Fruit fly (Drosophila melanogaster) whole organism, embryonic: ENCODE measurements around the gene Hn.

Source experiments
- Ada2b ChIP-seq: fragments of 200-800 bp; sonication (Bioruptor generic); IDR thresholded peaks from 2 replicates; pipeline ENCODE4 v1.3.6; 2022; ENCODE audit warnings: missing biosample characterization, missing genetic modification characterization
- Adf1 ChIP-seq: fragments of 200-800 bp; sonication (Bioruptor generic); IDR thresholded peaks from 2 replicates; pipeline ENCODE4 v1.3.6; 2022; ENCODE audit warnings: missing biosample characterization, missing genetic modification characterization
- Asciz ChIP-seq: fragments of 200-800 bp; sonication (Bioruptor generic); optimal IDR thresholded peaks from 2 replicates; lab custom pipeline; 2017; ENCODE audit warnings: missing biosample characterization, mild to moderate bottlenecking, missing genetic modification characterization, missing genetic modification reagents
- BEAF-32 ChIP-seq: fragments of 200-800 bp; sonication (Bioruptor generic); optimal IDR thresholded peaks from 3 replicates; lab custom pipeline; 2017; ENCODE audit warnings: missing biosample characterization, missing genetic modification characterization, mild to moderate bottlenecking, moderate library complexity, missing genetic modification reagents
- Bgb ChIP-seq: fragments of 200-800 bp; sonication (Bioruptor generic); IDR thresholded peaks from 2 replicates; pipeline ENCODE4 v1.3.6; 2022; ENCODE audit warnings: missing biosample characterization, missing genetic modification characterization; ENCODE audit not compliant: partially characterized antibody
- CG10274 ChIP-seq: fragments of 200-800 bp; sonication (Bioruptor generic); optimal IDR thresholded peaks from 3 replicates; lab custom pipeline; 2017; ENCODE audit warnings: missing biosample characterization, mild to moderate bottlenecking, missing genetic modification characterization
- CG17328 ChIP-seq: fragments of 200-800 bp; sonication (Bioruptor generic); IDR thresholded peaks from 2 replicates; pipeline ENCODE4 v1.3.6; 2022; ENCODE audit warnings: missing biosample characterization, missing genetic modification characterization
- CG17385 ChIP-seq: fragments of 200-800 bp; sonication (Bioruptor generic); optimal IDR thresholded peaks from 3 replicates; lab custom pipeline; 2018; ENCODE audit warnings: missing biosample characterization, mild to moderate bottlenecking, missing genetic modification characterization
- CG17912 ChIP-seq: fragments of 200-800 bp; sonication (Bioruptor generic); optimal IDR thresholded peaks from 2 replicates; lab custom pipeline; 2018; ENCODE audit warnings: missing biosample characterization, mild to moderate bottlenecking, missing genetic modification characterization
- CG2129 ChIP-seq: fragments of 200-800 bp; sonication (Bioruptor generic); IDR thresholded peaks from 2 replicates; pipeline ENCODE4 v1.3.6; 2022; ENCODE audit warnings: missing biosample characterization, missing genetic modification characterization; ENCODE audit not compliant: partially characterized antibody
- CG33213 ChIP-seq: fragments of 200-800 bp; sonication (Bioruptor generic); optimal IDR thresholded peaks from 3 replicates; lab custom pipeline; 2016; ENCODE audit warnings: missing biosample characterization, missing genetic modification characterization
- CG7372 ChIP-seq: fragments of 200-800 bp; sonication (Bioruptor generic); IDR thresholded peaks from 2 replicates; pipeline ENCODE4 v1.3.6; 2022; ENCODE audit warnings: missing biosample characterization, missing genetic modification characterization
- Camta ChIP-seq: fragments of 200-800 bp; sonication (Bioruptor generic); optimal IDR thresholded peaks from 2 replicates; lab custom pipeline; 2016; ENCODE audit warnings: missing biosample characterization, missing genetic modification characterization
- Deaf1 ChIP-seq: fragments of 200-800 bp; optimal IDR thresholded peaks from 3 replicates; lab custom pipeline; 2019; ENCODE audit warnings: missing biosample characterization, mild to moderate bottlenecking, missing genetic modification characterization, moderate library complexity
- Fer1 ChIP-seq: fragments of 200-800 bp; sonication (Bioruptor generic); optimal IDR thresholded peaks from 2 replicates; lab custom pipeline; 2017; ENCODE audit warnings: missing biosample characterization, mild to moderate bottlenecking, missing genetic modification characterization
- Gug ChIP-seq: fragments of 200-800 bp; sonication (Bioruptor generic); IDR thresholded peaks from 4 replicates; pipeline ENCODE4 v1.3.6; 2022; ENCODE audit warnings: missing biosample characterization, missing genetic modification characterization
- HmgD ChIP-seq: fragments of 200-800 bp; sonication (Bioruptor generic); optimal IDR thresholded peaks from 3 replicates; lab custom pipeline; 2016; ENCODE audit warnings: missing biosample characterization, missing genetic modification characterization
- HmgZ ChIP-seq: fragments of 200-800 bp; sonication (Bioruptor generic); optimal IDR thresholded peaks from 2 replicates; lab custom pipeline; 2018; ENCODE audit warnings: missing biosample characterization, mild to moderate bottlenecking, missing genetic modification characterization
- Hmr ChIP-seq: fragments of 200-800 bp; sonication (Bioruptor generic); optimal IDR thresholded peaks from 3 replicates; lab custom pipeline; 2017; ENCODE audit warnings: mild to moderate bottlenecking, missing biosample characterization, missing genetic modification reagents, missing genetic modification characterization
- Jarid2 ChIP-seq: fragments of 200-800 bp; sonication (Bioruptor generic); optimal IDR thresholded peaks from 3 replicates; lab custom pipeline; 2017; ENCODE audit warnings: mild to moderate bottlenecking, missing biosample characterization, missing genetic modification reagents, missing genetic modification characterization
- Max ChIP-seq: fragments of 200-800 bp; sonication (Bioruptor generic); optimal IDR thresholded peaks from 2 replicates; lab custom pipeline; 2016; ENCODE audit warnings: missing biosample characterization, mild to moderate bottlenecking, missing genetic modification characterization
- Med ChIP-seq: fragments of 200-800 bp; sonication (Bioruptor generic); peaks from one replicate; lab custom pipeline; 2016; ENCODE audit warnings: missing biosample characterization, missing genetic modification characterization, mild to moderate bottlenecking, inconsistent platforms, moderate library complexity
- NFAT ChIP-seq: fragments of 200-800 bp; sonication (Bioruptor generic); IDR thresholded peaks from 2 replicates; pipeline ENCODE4 v1.3.6; 2022; ENCODE audit warnings: missing biosample characterization, missing genetic modification characterization
- PHDP ChIP-seq: fragments of 200-800 bp; sonication (Bioruptor generic); optimal IDR thresholded peaks from 3 replicates; lab custom pipeline; 2018; ENCODE audit warnings: missing biosample characterization, mild to moderate bottlenecking, missing genetic modification characterization, moderate library complexity
- Trl ChIP-seq, 3 experiments: fragments of >200 bp in 2 of 3; fragments of 200-800 bp in 1 of 3; sonication (Bioruptor generic) in 1 of 3; optimal IDR thresholded peaks; 2 replicates in 1 of 3; 3 replicates in 2 of 3; lab custom pipeline; 2016 to 2017; ENCODE audit warnings: missing biosample characterization in 1 of 3, missing genetic modification characterization in 1 of 3
- Xrp1 ChIP-seq: fragments of 200-800 bp; sonication (Bioruptor generic); IDR thresholded peaks from 2 replicates; pipeline ENCODE4 v1.3.6; 2022; ENCODE audit warnings: missing biosample characterization, missing genetic modification characterization
- az2 ChIP-seq: fragments of 200-800 bp; sonication (Bioruptor generic); optimal IDR thresholded peaks from 3 replicates; lab custom pipeline; 2016; ENCODE audit warnings: missing biosample characterization, missing genetic modification characterization
- disco-r ChIP-seq: fragments of 200-800 bp; sonication (Bioruptor generic); optimal IDR thresholded peaks from 2 replicates; lab custom pipeline; 2016; ENCODE audit warnings: missing biosample characterization, missing genetic modification characterization
- emc ChIP-seq: fragments of 200-800 bp; sonication (Bioruptor generic); optimal IDR thresholded peaks from 2 replicates; lab custom pipeline; 2016; ENCODE audit warnings: missing biosample characterization, missing genetic modification characterization
- ems ChIP-seq: fragments of 200-800 bp; sonication (Bioruptor generic); optimal IDR thresholded peaks from 3 replicates; lab custom pipeline; 2016; ENCODE audit warnings: missing biosample characterization, missing genetic modification characterization
- eve ChIP-seq, 2 experiments: fragments of >200 bp; optimal IDR thresholded peaks; 2 replicates each; lab custom pipeline; 2017; ENCODE audit warnings: missing biosample characterization in 2 of 2, missing genetic modification characterization in 2 of 2
- grau ChIP-seq: fragments of 200-800 bp; optimal IDR thresholded peaks from 3 replicates; lab custom pipeline; 2019; ENCODE audit warnings: missing biosample characterization, mild to moderate bottlenecking, missing genetic modification characterization, moderate library complexity
- gsb-n ChIP-seq: fragments of 200-800 bp; sonication (Bioruptor generic); optimal IDR thresholded peaks from 3 replicates; lab custom pipeline; 2018; ENCODE audit warnings: missing biosample characterization, mild to moderate bottlenecking, missing genetic modification characterization
- gt ChIP-seq: fragments of 200-800 bp; sonication (Bioruptor generic); IDR thresholded peaks from 2 replicates; pipeline ENCODE4 v1.3.6; 2022; ENCODE audit warnings: missing biosample characterization, missing genetic modification characterization
- h ChIP-seq: fragments of >200 bp; optimal IDR thresholded peaks from 2 replicates; lab custom pipeline; 2017
- hth ChIP-seq: fragments of >200 bp; optimal IDR thresholded peaks from 2 replicates; lab custom pipeline; 2017; ENCODE audit warnings: inconsistent platforms
- lab ChIP-seq: fragments of 200-800 bp; sonication (Bioruptor generic); optimal IDR thresholded peaks from 3 replicates; lab custom pipeline; 2017; ENCODE audit warnings: missing biosample characterization, missing genetic modification characterization, mild to moderate bottlenecking, moderate library complexity, missing genetic modification reagents
- lilli ChIP-seq: fragments of 200-800 bp; sonication (Bioruptor generic); optimal IDR thresholded peaks from 3 replicates; lab custom pipeline; 2016; ENCODE audit warnings: missing biosample characterization, missing genetic modification characterization
- lov ChIP-seq, 2 experiments: fragments of 200-800 bp in 1 of 2; fragments of >200 bp in 1 of 2; sonication (Bioruptor generic) in 1 of 2; IDR thresholded peaks in 1 of 2; optimal IDR thresholded peaks in 1 of 2; 2 replicates in 1 of 2; 3 replicates in 1 of 2; pipeline versions ENCODE4 v1.3.6 to Lab custom; 2017 to 2022; ENCODE audit warnings: missing biosample characterization in 1 of 2, missing genetic modification characterization in 1 of 2
- pfk ChIP-seq: fragments of 200-800 bp; sonication (Bioruptor generic); optimal IDR thresholded peaks from 2 replicates; lab custom pipeline; 2018; ENCODE audit warnings: missing biosample characterization, mild to moderate bottlenecking, missing genetic modification characterization, moderate library complexity
- phol ChIP-seq: fragments of 200-800 bp; sonication (Bioruptor generic); optimal IDR thresholded peaks from 3 replicates; lab custom pipeline; 2018; ENCODE audit warnings: missing biosample characterization, mild to moderate bottlenecking, missing genetic modification characterization, moderate library complexity
- row ChIP-seq: fragments of 200-800 bp; sonication (Bioruptor generic); IDR thresholded peaks from 3 replicates; pipeline ENCODE4 v1.3.6; 2022; ENCODE audit warnings: missing biosample characterization, missing genetic modification characterization
- seq ChIP-seq: fragments of 200-800 bp; sonication (Bioruptor generic); IDR thresholded peaks from 2 replicates; pipeline ENCODE4 v1.3.6; 2022; ENCODE audit warnings: missing biosample characterization, missing genetic modification characterization
- slbo ChIP-seq: fragments of 200-800 bp; sonication (Bioruptor generic); IDR thresholded peaks from 2 replicates; pipeline ENCODE4 v1.3.6; 2022; ENCODE audit warnings: missing biosample characterization, missing genetic modification characterization
- sug ChIP-seq: fragments of 200-800 bp; optimal IDR thresholded peaks from 2 replicates; lab custom pipeline; 2019; ENCODE audit warnings: missing biosample characterization, mild to moderate bottlenecking, missing genetic modification characterization, moderate library complexity
- tap ChIP-seq: fragments of 200-800 bp; optimal IDR thresholded peaks from 3 replicates; lab custom pipeline; 2019; ENCODE audit warnings: missing biosample characterization, mild to moderate bottlenecking, missing genetic modification characterization, moderate library complexity
- tna ChIP-seq: fragments of 200-800 bp; sonication (Bioruptor generic); IDR thresholded peaks from 2 replicates; pipeline ENCODE4 v1.3.6; 2022; ENCODE audit warnings: missing biosample characterization, missing genetic modification characterization; ENCODE audit not compliant: partially characterized antibody
- vnd ChIP-seq: fragments of 200-800 bp; sonication (Bioruptor generic); IDR thresholded peaks from 3 replicates; pipeline ENCODE4 v1.3.6; 2022; ENCODE audit warnings: missing biosample characterization, missing genetic modification characterization; ENCODE audit not compliant: partially characterized antibody

Hn gene

dm6 chr3L:7809289-7810099 is 49.2 kb downstream of the Hn start, which contains the start of gene CG32369 (continued):
- TF ChIP-seq seq (GFP tag; lab: Robert Waterston, UW) = peak; percentile 70
- no peak for TF ChIP-seq grau (tag; lab: Kevin White, UChicago)
- TF ChIP-seq CG33213 = peak; percentile 33
- peak; percentile 69; the same call in 1 of the 2 replicates for TF ChIP-seq Adf1 (GFP tag; lab: Robert Waterston, UW)
- TF ChIP-seq HmgZ (tag; lab: Kevin White, UChicago) = peak; percentile 17
- TF ChIP-seq CG17385 (GFP tag; lab: Kevin White, UChicago) = peak; percentile 56
- no peak for TF ChIP-seq phol (tag; lab: Kevin White, UChicago)
- no peak for TF ChIP-seq az2 (GFP tag; lab: Kevin White, UChicago)
- TF ChIP-seq vnd (GFP tag; lab: Robert Waterston, UW) = 0 out of 3 replicates have a peak, but pooled peaks have one; percentile 36
- no peak for TF ChIP-seq NFAT (GFP tag; lab: Robert Waterston, UW)
- no peak for TF ChIP-seq HmgD (GFP tag; lab: Kevin White, UChicago)
- TF ChIP-seq tap (tag; lab: Kevin White, UChicago) = peak; percentile 13
- no peak for TF ChIP-seq CG10274 (GFP tag; lab: Kevin White, UChicago)
- TF ChIP-seq Hmr = peak; percentile 42
- no peak for TF ChIP-seq CG2129 (GFP tag; lab: Robert Waterston, UW)
- no peak for TF ChIP-seq eve (GFP tag; optimal IDR thresholded peaks at IDR 0.05; lab: Kevin White, UChicago)
- peak; percentile 48 for TF ChIP-seq PHDP
- peak; percentile 46; the same call in 1 of the 2 replicates for TF ChIP-seq Bgb (GFP tag; lab: Robert Waterston, UW)
- peak; percentile 48 for TF ChIP-seq slbo (GFP tag; lab: Robert Waterston, UW)
- no peak for TF ChIP-seq emc (GFP tag; lab: Kevin White, UChicago)
- peak; percentile 38; the same call in 1 of the 2 replicates for TF ChIP-seq CG17328 (GFP tag; lab: Robert Waterston, UW)
- TF ChIP-seq lab (GFP tag; lab: Kevin White, UChicago) = peak; percentile 65
- 0 out of 2 replicates have a peak, but pooled peaks have one; percentile 22 for TF ChIP-seq Xrp1
- TF ChIP-seq tna = peak; percentile 14
- TF ChIP-seq Trl (optimal IDR thresholded peaks at IDR 0.05; lab: Kevin White, UChicago) = peak; percentile 93 to 98
- TF ChIP-seq Trl (GFP tag; optimal IDR thresholded peaks at IDR 0.05; lab: Kevin White, UChicago) = peak; percentile 25
- no peak for TF ChIP-seq disco-r
- peak; percentile 65 for TF ChIP-seq lilli
- TF ChIP-seq Med (GFP tag; lab: Kevin White, UChicago) = peak; percentile 87
- TF ChIP-seq row (GFP tag; lab: Robert Waterston, UW) = peak; percentile 54; the same call in 2 of the 3 replicates
- no peak for TF ChIP-seq Deaf1
- peak; percentile 18; the same call in 1 of the 4 replicates for TF ChIP-seq Gug (GFP tag; lab: Robert Waterston, UW)
- no peak for TF ChIP-seq lov (optimal IDR thresholded peaks at IDR 0.05; lab: Kevin White, UChicago)
- no peak; the same call in 2 of the 3 replicates for TF ChIP-seq lov (GFP tag; IDR thresholded peaks at IDR 0.05; lab: Robert Waterston, UW)
- no peak for TF ChIP-seq gsb-n (tag; lab: Kevin White, UChicago)
- no peak for TF ChIP-seq h
- TF ChIP-seq hth (lab: Kevin White, UChicago) = no peak
- peak; percentile 53 for TF ChIP-seq Max
- no peak for TF ChIP-seq Ada2b (GFP tag; lab: Robert Waterston, UW)
- no peak for TF ChIP-seq Camta
- no peak for TF ChIP-seq gt
- peak; percentile 96 for TF ChIP-seq Jarid2 (GFP tag; lab: Kevin White, UChicago)
- no peak for TF ChIP-seq BEAF-32 (GFP tag; lab: Kevin White, UChicago)
- TF ChIP-seq sug (tag; lab: Kevin White, UChicago) = peak; percentile 18
- no peak for TF ChIP-seq pfk (GFP tag; lab: Kevin White, UChicago)
- TF ChIP-seq ems (GFP tag; lab: Kevin White, UChicago) = peak; percentile 42
- TF ChIP-seq CG7372 (GFP tag; lab: Robert Waterston, UW) = peak; percentile 30; the same call in 1 of the 2 replicates
- TF ChIP-seq CG17912 = peak; percentile 22
- peak; percentile 14 for TF ChIP-seq Asciz (GFP tag; lab: Kevin White, UChicago)
- peak; percentile 66 for TF ChIP-seq Fer1 (GFP tag; lab: Kevin White, UChicago)
